Fruit fly (Drosophila melanogaster): ENCODE data around the gene CG2983.

CG2983 gene

DNA sequence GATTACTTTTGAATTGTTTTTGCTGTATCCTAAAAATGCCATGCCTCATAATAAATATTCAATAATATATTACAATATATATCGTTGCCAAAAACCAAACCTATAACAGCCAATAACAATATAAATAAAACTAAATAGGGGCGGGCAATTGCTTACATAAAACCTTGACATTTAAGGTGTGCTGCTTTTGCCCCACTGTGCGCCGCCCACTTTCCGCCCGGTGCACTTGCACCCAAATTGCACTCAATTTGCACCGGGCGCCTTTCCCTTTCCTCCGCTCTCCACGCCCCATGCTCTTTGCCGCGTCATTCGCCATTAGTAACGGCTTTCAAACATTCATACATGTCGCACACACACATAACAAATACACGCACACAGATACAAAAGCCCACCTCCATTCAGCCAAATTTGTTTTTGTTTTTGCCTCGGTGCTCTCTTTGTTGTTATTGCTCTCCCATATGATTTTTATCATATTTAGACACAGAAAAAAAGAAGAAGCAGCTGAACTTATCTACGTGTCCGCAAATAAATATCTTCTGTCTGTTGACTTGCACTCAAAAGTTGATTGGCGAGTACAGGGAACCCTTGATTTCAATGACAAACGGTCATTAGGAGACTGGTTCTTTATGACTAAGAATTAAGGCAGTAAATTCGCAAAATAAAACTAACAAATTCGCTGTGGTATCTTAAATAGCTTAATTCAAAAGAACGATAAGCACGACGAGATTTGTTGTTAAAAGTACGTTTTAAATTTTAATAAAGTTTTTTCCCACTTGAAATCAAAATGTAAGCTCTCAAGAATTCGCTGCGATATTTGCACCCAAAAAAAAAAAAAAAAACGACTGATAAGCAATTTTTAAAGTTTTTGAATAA, 10.7 kb downstream of the CG2983 start (continued):
- peak; percentile 11 for TF ChIP-seq Dek (tag; optimal IDR thresholded peaks at IDR 0.05)
- TF ChIP-seq Ssrp (tag; optimal IDR thresholded peaks at IDR 0.05), result peak; percentile 55
- peak; percentile 66 for TF ChIP-seq Med (GFP tag)

DNA sequence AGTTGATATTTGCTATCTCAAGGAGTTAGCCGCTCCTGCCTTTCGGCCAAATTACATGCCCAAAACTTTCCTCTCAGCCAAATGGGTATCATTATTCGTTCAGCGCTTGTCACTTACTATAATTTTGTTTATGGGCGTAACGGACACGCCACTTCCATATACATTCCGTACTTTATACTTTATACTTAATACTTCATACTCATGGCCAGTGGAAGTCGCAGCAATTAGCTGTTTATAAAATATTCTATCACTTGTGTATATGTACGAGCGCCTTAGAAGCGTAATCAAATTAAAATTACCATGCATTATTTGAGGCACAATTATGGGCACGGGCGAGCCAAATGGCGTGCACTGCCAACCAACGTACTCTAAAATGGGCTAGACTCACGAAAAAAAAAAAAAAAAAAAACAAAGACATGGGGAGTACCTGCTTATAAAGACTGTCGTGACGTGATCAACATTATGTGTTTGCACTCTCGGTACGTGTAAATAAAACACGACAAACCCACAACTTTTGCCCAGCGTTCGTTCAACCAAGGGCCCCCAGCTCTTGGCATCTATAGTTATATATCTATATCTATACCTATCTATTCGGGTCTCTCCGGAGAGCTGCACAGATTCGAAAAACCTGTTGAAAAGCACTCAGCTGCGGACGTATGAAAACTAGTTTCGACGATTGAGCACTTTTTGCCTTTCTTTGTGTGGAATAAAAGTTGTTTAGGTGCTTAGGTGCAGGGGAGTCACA, 13.9 kb downstream of the CG2983 start:
- TF ChIP-seq so (GFP tag; IDR thresholded peaks at IDR 0.05) (0 out of 3 replicates have a peak, but pooled peaks have one; percentile 13), jigr1 (GFP tag; IDR thresholded peaks at IDR 0.05) (no peak), vvl (GFP tag; IDR thresholded peaks at IDR 0.05) (peak; percentile 43; the same call in 1 of the 2 replicates), lab (GFP tag; optimal IDR thresholded peaks at IDR 0.05) (peak; percentile 64), chinmo (GFP tag; IDR thresholded peaks at IDR 0.05; ENCODE audit: partially characterized antibody) (peak; percentile 91; the same call in 3 of the 4 replicates), CG10431 (GFP tag; optimal IDR thresholded peaks at IDR 0.05) (peak; percentile 50), CG12299 (tag; optimal IDR thresholded peaks at IDR 0.05) (no peak), CG12219 (GFP tag; optimal IDR thresholded peaks at IDR 0.05) (peak; percentile 4), CG18619 (GFP tag; optimal IDR thresholded peaks at IDR 0.05) (no peak), CG8290 (GFP tag; optimal IDR thresholded peaks at IDR 0.05) (peak; percentile 49), CG8290 (tag; optimal IDR thresholded peaks at IDR 0.05) (peak; percentile 7 to 9), CG11723 (GFP tag; optimal IDR thresholded peaks at IDR 0.05) (peak; percentile 31), HLHmδ (GFP tag; optimal IDR thresholded peaks at IDR 0.05) (peak; percentile 63), unc-4 (GFP tag; IDR thresholded peaks at IDR 0.05; ENCODE audit: partially characterized antibody) (no peak), ci (GFP tag; IDR thresholded peaks at IDR 0.05) (peak; percentile 77), sqz (GFP tag; optimal IDR thresholded peaks at IDR 0.05) (peak; percentile 74), BtbVII (GFP tag; optimal IDR thresholded peaks at IDR 0.05) (no peak), CG13296 (GFP tag; optimal IDR thresholded peaks at IDR 0.05) (peak; percentile 35), CG18262 (tag; optimal IDR thresholded peaks at IDR 0.05) (no peak), Pdp1 (GFP tag; optimal IDR thresholded peaks at IDR 0.05) (peak in 1 of 2 experiments; percentile 27), Med (GFP tag) (peak; percentile 81), E2f2 (GFP tag; IDR thresholded peaks at IDR 0.05) (no peak), hkb (optimal IDR thresholded peaks at IDR 0.05) (no peak), hkb (GFP tag; IDR thresholded peaks at IDR 0.05) (peak; percentile 16; the same call in 1 of the 2 replicates), CG11695 (GFP tag; IDR thresholded peaks at IDR 0.05) (0 out of 3 replicates have a peak, but pooled peaks have one; percentile 12), CG4707 (GFP tag; optimal IDR thresholded peaks at IDR 0.05) (peak; percentile 43), scrt (GFP tag; optimal IDR thresholded peaks at IDR 0.05) (peak; percentile 2), CG31365 (tag; optimal IDR thresholded peaks at IDR 0.05) (peak; percentile 30), repo (GFP tag; optimal IDR thresholded peaks at IDR 0.05) (no peak), Jarid2 (GFP tag; optimal IDR thresholded peaks at IDR 0.05) (no peak), gsb-n (tag; optimal IDR thresholded peaks at IDR 0.05) (no peak), fd64A (GFP tag; optimal IDR thresholded peaks at IDR 0.05) (peak; percentile 39), cad (GFP tag; optimal IDR thresholded peaks at IDR 0.05) (no peak), CG17568 (GFP tag; optimal IDR thresholded peaks at IDR 0.05) (peak; percentile 2), CG18599 (GFP tag; optimal IDR thresholded peaks at IDR 0.05) (peak; percentile 25), CG9609 (GFP tag; optimal IDR thresholded peaks at IDR 0.05) (no peak), br (optimal IDR thresholded peaks at IDR 0.05) (no peak), Eip74EF (GFP tag; optimal IDR thresholded peaks at IDR 0.05) (no peak), CG33557 (GFP tag; optimal IDR thresholded peaks at IDR 0.05) (peak; percentile 15), CG13894 (tag; optimal IDR thresholded peaks at IDR 0.05) (peak; percentile 99), CG5180 (GFP tag; optimal IDR thresholded peaks at IDR 0.05) (peak; percentile 24), Nf-YC (tag; optimal IDR thresholded peaks at IDR 0.05) (no peak)

Data from whole organism, embryonic.